Worm (Caenorhabditis elegans) whole organism, L4 larva: ENCODE results near the gene pigs-1.

Source experiments
- T26A8.4 ChIP-seq: fragments of 200-800 bp; sonication (Bioruptor generic); IDR thresholded peaks from 2 replicates; pipeline ENCODE4 v1.3.6; 2022; ENCODE audit warnings: missing genetic modification characterization, missing compliant biosample characterization
- aha-1 ChIP-seq: fragments of 150-350 bp; peaks from one replicate; lab custom pipeline; 2014; ENCODE audit warnings: missing biosample characterization, missing genetic modification characterization
- ceh-82 ChIP-seq: sonication (generic microtip); optimal IDR thresholded peaks from 2 replicates; lab custom pipeline; 2017; ENCODE audit warnings: missing biosample characterization, missing genetic modification characterization
- ces-1 ChIP-seq: fragments of 150-350 bp; sonication (generic microtip); optimal IDR thresholded peaks from 4 replicates; lab custom pipeline; 2014; ENCODE audit warnings: missing biosample characterization, missing genetic modification reagents, missing genetic modification characterization
- fkh-10 ChIP-seq: fragments of 150-350 bp; optimal IDR thresholded peaks from 2 replicates; lab custom pipeline; 2014; ENCODE audit warnings: missing biosample characterization, missing genetic modification reagents, missing genetic modification characterization
- lin-15B ChIP-seq: fragments of 150-350 bp; sonication (generic microtip); optimal IDR thresholded peaks from 3 replicates; lab custom pipeline; 2014; ENCODE audit warnings: missing biosample characterization, missing genetic modification characterization
- nhr-11 ChIP-seq: fragments of 150-350 bp; optimal IDR thresholded peaks from 2 replicates; lab custom pipeline; 2014; ENCODE audit warnings: missing biosample characterization, missing genetic modification characterization
- nhr-237 ChIP-seq: sonication (generic microtip); optimal IDR thresholded peaks from 2 replicates; lab custom pipeline; 2017; ENCODE audit warnings: missing biosample characterization, missing genetic modification characterization
- pha-4 ChIP-seq, 2 experiments: fragments of 150-350 bp in 1 of 2; fragments of 200-800 bp in 1 of 2; sonication (Bioruptor generic) in 1 of 2; IDR thresholded peaks in 1 of 2; optimal IDR thresholded peaks in 1 of 2; 2 replicates each; pipeline versions ENCODE4 v1.3.6 to Lab custom; 2014 to 2022; ENCODE audit warnings: missing genetic modification characterization in 2 of 2, missing genetic modification reagents in 2 of 2, missing biosample characterization in 1 of 2, missing compliant biosample characterization in 1 of 2
- rbr-2 ChIP-seq: sonication (generic microtip); optimal IDR thresholded peaks from 2 replicates; lab custom pipeline; 2016; ENCODE audit warnings: missing genotype, missing genetic modification characterization, missing compliant biosample characterization
- unc-39 ChIP-seq: sonication (generic microtip); optimal IDR thresholded peaks from 2 replicates; lab custom pipeline; 2017; ENCODE audit warnings: missing biosample characterization, missing genetic modification characterization
- zfp-2 ChIP-seq: sonication (generic microtip); optimal IDR thresholded peaks from 2 replicates; lab custom pipeline; 2016; ENCODE audit warnings: mild to moderate bottlenecking, missing genetic modification characterization, missing compliant biosample characterization
- zfp-3 ChIP-seq: fragments of 200-800 bp; sonication (Bioruptor generic); conservative IDR thresholded peaks from 2 replicates; pipeline ENCODE4 v1.3.6; 2022; ENCODE audit warnings: missing genetic modification reagents, missing genetic modification characterization, missing compliant biosample characterization

- TF ChIP-seq unc-39 (tag; lab: Kevin White, UChicago) (no peak), zfp-2 (tag; lab: Kevin White, UChicago) (no peak), pha-4 (GFP tag; IDR thresholded peaks at IDR 0.05; lab: Robert Waterston, UW) (no peak), pha-4 (tag; optimal IDR thresholded peaks at IDR 0.05; lab: Kevin White, UChicago) (no peak), aha-1 (tag; lab: Kevin White, UChicago) (peak; percentile 66), ces-1 (GFP tag; lab: Kevin White, UChicago) (no peak), nhr-237 (no peak), ceh-82 (tag; lab: Kevin White, UChicago) (no peak), zfp-3 (no peak), lin-15B (tag; lab: Kevin White, UChicago) (no peak), fkh-10 (GFP tag; lab: Kevin White, UChicago) (peak; percentile 16), T26A8.4 (GFP tag; lab: Robert Waterston, UW) (no peak), nhr-11 (tag; lab: Kevin White, UChicago) (peak; percentile 18), rbr-2 (tag; lab: Kevin White, UChicago) (no peak)
Observed at ce11 chrIV:10180133-10180749, 31.4 kb upstream of the pigs-1 start, which contains the start of gene gta-1.
